Fruit fly (Drosophila melanogaster): Measurements from ENCODE around the gene CG34353.

Gene CG34353

DNA sequence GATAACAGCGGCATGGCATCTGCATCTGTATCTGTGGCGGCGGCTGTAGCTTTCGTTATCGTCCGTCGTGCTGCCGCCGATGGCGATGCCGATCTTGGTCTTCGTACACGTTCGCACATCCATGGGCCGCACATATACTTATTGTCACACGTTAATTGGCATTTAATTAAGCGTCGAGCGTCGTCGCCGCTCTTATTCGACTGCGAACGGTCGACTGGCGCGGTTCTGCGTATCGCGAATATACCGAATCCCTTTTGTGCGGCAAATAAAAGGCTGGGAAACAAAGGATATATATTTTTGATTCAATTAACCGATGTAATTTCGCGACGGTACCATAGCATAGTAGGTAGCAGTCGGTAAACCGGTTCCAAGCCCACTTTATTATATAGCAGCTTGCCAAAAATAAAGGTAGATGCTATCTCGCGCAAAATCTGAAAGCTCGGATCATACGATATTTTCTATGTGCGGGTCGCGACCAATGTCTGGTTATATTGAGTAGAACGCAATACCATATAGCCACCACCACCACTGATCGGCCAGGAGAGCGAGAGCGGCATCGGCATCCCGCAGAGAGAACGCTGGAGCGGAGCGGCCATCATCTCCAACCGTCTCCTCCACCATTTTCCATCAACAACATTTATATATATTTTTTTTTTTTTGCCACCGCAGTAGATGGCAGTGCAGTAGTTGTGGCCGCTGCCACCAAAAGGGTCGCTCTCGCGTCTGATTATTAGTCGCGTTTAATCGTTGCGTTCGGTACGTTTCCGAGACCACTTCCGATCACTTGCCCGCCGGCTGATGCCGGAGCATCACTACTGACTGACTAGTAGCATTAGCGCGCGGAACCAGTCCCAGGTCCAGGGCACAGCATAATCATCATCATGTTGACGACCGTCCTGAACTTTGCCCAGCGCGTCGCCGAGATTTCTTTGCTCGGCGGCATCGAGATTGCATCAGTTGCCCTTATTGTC, 19.6 kb upstream of the CG34353 start, which contains the start of gene mino:
TSS of gene mino (plus strand) at position 192 of the 971 bp plus-strand sequence.
- peak; percentile 49 for TF ChIP-seq CG17801 (GFP tag; optimal IDR thresholded peaks at IDR 0.05; ENCODE audit: partially characterized antibody)

DNA sequence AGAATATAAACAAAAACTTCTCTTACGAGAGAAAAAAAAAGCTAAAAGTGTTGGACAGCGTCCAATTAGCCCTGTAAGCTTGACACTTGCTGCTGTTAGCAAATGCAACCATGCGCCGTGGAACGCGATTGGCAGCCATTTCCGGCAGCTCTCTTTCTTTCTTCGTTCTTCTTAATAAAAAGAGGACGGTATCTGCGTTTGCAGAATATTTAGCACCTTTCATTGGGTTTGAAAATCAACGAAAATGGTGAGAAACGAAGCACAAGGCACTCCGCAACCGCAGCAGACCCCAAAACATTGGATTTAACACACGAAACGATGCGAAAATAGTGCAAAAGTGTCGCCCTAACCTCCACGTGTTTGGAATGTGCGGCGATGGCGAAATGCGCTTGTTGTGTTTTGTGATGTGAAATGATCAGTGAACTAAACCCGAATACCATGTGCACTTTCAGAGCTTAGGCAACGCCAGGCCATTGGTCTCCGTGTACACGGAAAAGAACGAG, 17.1 kb upstream of the CG34353 start, which contains the start of gene RpL4:
TSS of gene RpL4 (plus strand) at position 149 of the 503 bp plus-strand sequence.
- peak; percentile 44 for TF ChIP-seq CG17801 (GFP tag; optimal IDR thresholded peaks at IDR 0.05; ENCODE audit: partially characterized antibody)

DNA sequence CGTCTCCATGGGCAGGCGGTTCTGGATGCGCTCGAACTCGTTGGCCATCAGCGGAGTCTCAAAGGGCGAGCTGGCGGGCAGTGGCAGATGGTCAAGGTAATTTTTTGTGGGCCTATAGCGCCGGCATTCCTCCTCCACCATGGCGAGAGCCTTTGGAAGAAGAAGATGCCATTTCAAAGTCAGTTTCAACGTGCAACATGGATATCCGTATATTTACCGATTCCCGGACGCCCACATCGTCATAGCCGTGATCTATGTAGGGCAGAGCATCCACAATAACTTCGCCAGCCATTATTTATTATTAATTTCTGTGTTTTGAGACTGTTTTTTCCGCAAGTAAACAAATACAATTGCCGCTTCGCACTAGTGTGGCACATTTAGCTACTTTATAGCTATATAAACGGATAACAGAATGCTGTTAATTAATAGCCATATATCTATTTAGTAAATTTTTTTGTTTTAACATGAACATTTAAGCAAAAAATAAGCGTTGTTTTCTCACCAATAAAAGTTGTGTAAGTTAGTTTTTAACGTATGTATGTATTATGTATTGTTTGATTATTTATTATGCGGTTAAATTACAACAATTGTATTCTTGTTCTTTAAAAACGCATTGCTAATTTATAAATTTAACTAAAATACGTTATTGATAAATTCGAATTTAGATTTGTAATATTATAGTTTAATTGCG, 16.5 kb upstream of the CG34353 start, which contains the start of gene BCAS2:
TSS of gene BCAS2 (minus strand) at position 375 of the 691 bp plus-strand sequence.
- TF ChIP-seq CG17801 (GFP tag; optimal IDR thresholded peaks at IDR 0.05; ENCODE audit: partially characterized antibody): no peak

DNA sequence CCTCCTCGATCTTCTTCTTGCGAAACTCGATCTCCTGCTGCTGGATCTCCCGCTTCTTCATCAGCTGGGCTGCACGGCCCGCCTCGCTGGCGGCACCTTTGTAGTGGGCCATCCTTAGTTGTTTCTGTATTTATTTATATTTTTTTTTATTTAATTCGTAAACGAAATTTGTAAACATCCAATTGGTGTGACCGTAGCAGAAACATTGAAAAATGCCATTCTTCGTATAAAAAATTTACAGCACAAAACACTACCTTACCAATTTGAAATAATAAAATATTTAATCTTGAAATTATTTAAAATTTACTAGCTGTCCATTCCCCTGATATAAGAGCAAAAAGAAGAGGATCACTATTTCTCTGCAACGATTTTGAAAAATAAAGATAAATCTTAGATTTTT, 15.2 kb upstream of the CG34353 start, which contains the start of gene CG12259:
TSS of gene CG12259 (minus strand) at position 207 of the 400 bp plus-strand sequence.
- no peak for TF ChIP-seq CG17801 (GFP tag; optimal IDR thresholded peaks at IDR 0.05; ENCODE audit: partially characterized antibody)

DNA sequence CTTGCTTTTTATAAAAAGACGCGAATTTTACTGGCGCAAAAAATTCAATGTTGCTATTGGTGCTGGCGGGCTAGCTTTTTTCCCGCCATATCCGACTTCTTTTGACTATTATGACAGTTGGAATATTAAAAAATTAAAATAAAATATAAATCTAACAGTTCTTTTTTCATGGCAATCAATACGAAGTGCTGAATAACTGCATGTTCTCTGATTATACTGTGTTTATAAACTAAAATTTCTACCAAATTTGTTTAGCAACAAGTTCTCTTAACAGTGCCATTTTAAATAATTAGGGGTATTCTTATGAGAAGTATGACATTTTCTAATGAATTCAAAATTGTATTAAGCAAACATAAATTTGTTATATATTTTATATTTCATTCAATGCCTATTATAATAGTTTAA, 13.7 kb upstream of the CG34353 start, which contains the start of gene Boh1:
TSS of gene Boh1 (minus strand) at position 76 of the 405 bp plus-strand sequence.
- TF ChIP-seq CG17801 (GFP tag; optimal IDR thresholded peaks at IDR 0.05; ENCODE audit: partially characterized antibody): peak; percentile 56

DNA sequence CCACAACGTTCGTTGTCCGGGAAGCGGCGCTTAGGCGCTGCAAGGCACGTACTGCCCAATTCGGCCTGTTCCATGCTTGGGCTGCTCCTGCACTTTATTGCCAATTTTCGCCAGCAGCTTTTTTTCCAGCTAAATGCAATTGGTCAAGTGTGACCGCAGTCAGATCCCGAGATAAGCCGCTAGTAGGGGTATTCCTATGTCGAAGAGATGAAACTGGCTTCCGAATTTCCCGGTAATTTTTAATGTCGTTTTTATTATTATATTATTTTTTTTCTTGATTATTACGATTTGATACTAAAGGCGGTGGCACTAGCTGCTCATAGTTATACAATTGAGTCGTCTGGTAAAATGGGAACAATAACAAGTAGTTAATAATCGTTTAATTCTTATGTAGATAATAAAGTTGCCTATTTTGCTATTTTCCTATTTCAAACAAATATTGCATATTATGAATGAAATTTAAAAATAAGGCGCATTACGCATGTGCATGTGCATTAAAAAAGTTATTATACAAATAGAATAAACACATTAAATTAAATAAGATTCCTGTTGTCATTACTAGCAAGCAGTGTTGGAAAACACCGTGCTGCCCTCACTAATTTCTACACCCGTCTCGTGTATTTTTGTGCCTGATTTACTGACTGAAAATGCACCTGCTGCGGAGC, 10.8 kb upstream of the CG34353 start, which contains the start of the genes CG5003 and mRpS22:
TSS of gene CG5003 (minus strand) at position 162 of the 665 bp plus-strand sequence.
TSS of gene mRpS22 (plus strand) at position 554 of the 665 bp plus-strand sequence.
- TF ChIP-seq CG17801 (GFP tag; optimal IDR thresholded peaks at IDR 0.05; ENCODE audit: partially characterized antibody): no peak

DNA sequence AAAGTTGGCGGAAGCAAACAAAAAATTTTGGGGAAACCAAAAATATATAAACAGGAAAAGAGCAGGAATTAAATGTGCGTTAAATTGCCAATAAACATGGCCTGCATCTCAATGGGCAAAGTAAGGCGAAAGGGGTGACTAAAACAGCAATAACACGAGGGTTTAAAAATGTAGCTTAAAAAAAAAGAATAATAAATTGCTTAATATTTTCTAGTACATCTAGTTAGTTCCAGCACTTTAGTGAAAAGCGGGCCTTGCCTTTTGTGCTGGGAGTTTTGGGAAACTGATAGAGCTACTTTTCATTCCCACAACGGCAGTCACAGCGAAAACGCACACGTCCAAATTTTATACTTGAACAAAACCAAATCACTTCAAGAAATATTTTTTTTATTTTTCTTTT, 6.5 kb upstream of the CG34353 start, which contains the start of gene mil:
TSS of gene mil (plus strand) at position 301 of the 400 bp plus-strand sequence.
- no peak for TF ChIP-seq CG17801 (GFP tag; optimal IDR thresholded peaks at IDR 0.05; ENCODE audit: partially characterized antibody)

DNA sequence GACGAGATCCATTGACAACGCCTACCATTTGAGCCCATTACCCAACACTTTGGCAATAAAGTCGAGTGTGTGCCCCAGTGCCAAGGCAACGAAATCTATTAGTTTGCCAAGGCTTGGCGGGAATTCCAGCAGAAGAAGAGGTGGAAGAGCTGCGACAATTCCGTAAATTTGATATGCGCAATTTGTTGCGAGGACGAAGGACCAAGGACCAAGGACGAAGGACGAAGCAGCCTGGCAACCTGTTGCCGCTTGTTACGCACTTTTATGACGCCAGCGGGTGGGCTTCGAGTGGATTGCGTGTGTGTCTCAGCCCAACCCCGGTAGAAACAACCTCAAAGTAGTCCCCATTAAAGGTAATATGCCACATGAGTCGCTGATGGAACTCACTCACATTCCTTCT, 17.5 kb downstream of the CG34353 start:
- TF ChIP-seq CG17801 (GFP tag; optimal IDR thresholded peaks at IDR 0.05; ENCODE audit: partially characterized antibody): no peak

DNA sequence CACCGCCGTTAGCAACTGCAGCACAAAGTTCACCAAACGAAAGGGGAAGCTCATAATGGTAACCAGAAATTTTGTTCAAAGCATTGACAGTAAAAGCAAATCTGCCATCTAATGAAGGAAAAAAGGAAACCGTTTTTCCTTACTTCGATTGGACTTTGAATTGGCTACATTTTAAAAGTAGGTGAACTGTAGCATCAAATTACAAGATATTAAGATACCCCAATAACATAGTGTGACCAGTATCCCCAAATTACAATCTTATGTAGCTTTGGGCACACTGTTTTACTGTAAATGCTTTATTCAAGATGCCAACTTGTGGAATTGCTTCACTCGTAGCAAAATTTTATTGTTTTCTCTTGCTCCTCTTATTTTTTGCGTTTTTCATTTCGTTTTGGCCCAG, 33.4 kb downstream of the CG34353 start, which contains the start of gene CG12426:
TSS of gene CG12426 (minus strand) at position 101 of the 400 bp plus-strand sequence.
- no peak for TF ChIP-seq CG17801 (GFP tag; optimal IDR thresholded peaks at IDR 0.05; ENCODE audit: partially characterized antibody)

DNA sequence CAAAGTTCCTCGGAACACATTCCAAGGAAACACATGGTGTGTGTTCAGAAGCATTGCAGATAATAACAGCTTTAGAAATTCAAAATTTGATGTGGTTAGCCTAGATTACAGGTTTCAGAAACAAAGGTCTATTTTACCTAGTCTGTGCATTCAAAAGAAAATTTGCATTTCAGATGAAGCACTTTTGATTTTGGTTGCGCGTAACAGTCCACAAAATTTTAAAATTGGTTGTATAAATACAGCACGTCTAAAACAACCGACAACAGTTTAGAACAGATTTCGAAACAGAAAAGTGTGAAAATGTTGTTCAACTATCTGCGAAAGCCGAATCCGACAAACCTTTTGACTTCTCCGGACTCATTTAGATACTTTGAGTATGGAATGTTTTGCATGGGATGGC, 60.0 kb downstream of the CG34353 start, which contains the start of gene Or98a:
TSS of gene Or98a (plus strand) at position 301 of the 400 bp plus-strand sequence.
- no peak for TF ChIP-seq CG17801 (GFP tag; optimal IDR thresholded peaks at IDR 0.05; ENCODE audit: partially characterized antibody)

DNA sequence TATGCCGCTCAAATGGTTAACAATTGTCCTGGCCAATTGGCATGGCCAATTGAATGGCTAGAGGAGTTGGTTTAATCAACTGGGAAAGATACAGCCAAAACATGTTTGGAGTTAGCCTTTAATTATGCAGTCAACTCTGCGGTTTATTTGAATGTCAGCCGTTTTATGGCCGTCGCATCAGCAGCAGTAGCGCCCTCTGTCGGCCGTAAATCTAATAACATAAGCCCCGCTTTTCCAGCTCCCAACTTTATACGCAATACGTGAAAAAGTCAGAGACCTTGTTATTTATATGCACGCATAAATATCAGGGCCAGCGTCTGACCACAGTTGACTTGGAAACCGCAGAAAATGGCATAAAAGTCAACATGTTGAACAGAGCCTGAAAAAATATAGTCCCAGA, 61.8 kb downstream of the CG34353 start:
- TF ChIP-seq CG17801 (GFP tag; optimal IDR thresholded peaks at IDR 0.05; ENCODE audit: partially characterized antibody): no peak

DNA sequence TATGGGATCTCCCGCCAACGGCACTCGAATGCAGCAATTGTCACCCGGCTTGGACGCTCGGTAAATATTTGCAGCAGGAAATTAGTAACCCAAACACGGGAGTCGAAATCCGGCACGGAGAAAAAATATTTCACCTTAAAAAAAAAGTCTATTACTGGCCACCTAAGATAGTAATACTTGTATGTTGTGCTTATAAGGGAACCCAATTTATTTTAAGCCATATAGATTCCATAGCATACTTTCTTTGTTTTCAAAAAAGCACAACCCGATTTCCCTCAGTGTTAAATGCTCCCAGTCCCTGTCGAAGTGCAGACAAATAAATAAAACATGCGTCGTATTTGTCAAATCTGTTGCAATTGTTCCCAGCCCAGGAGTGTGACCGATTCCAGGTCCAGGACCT, 79.5 kb downstream of the CG34353 start:
- TF ChIP-seq CG17801 (GFP tag; optimal IDR thresholded peaks at IDR 0.05; ENCODE audit: partially characterized antibody): no peak

DNA sequence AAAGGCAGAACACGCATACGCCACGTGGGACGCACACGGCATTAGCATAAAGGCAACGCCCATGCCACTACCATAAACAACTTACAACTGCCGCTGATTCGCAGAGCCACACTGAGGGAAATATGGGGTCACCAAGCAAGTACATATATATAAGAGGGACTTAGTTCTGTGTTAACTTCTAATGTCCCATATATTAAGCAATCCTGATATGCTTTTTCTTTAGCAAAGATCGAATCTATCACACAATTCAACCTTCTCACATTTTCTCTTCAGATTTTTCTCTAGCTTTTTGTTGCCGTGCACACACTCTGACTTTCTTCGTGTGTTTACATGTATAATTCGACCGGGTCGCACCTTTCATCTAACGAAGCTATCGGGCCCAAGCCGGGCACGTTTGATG, 92.4 kb downstream of the CG34353 start:
- no peak for TF ChIP-seq CG17801 (GFP tag; optimal IDR thresholded peaks at IDR 0.05; ENCODE audit: partially characterized antibody)

DNA sequence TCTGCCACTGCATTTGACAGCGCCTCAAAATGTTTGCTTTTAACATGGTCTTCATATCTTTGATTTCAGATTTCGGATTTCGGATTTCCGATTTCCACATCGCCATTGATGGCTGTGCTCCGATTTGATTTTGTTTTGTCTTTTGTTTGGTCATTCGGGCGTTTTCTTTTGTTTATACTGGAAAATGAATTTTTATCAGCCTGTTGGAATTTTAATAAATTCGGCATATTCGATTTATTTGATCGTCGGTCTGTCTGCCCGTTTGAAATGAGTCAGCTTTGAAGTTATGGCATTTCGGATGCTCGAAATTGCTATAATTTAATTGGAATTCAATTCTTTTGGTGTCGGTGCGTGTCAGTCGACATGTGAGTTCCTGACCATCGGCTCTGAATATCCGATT, 165.0 kb downstream of the CG34353 start:
- TF ChIP-seq CG17801 (GFP tag; optimal IDR thresholded peaks at IDR 0.05; ENCODE audit: partially characterized antibody): no peak

Measured in ovary, adult (tissue).